Fruit fly (Drosophila melanogaster) Kc167 (cell line): ENCODE results near the gene CG5157.

Experiments used
- Myc ChIP-seq: fragments of >200 bp; optimal IDR thresholded peaks from 2 replicates; lab custom pipeline; 2017; ENCODE audit warnings: missing external identifiers
- Sin3A ChIP-seq: fragments of >200 bp; optimal IDR thresholded peaks from 2 replicates; lab custom pipeline; 2018; ENCODE audit warnings: missing external identifiers
- h ChIP-seq: fragments of >200 bp; optimal IDR thresholded peaks from 3 replicates; lab custom pipeline; 2018; ENCODE audit warnings: missing external identifiers
- insv ChIP-seq: fragments of >200 bp; optimal IDR thresholded peaks from 3 replicates; lab custom pipeline; 2018; ENCODE audit warnings: missing external identifiers
- psq ChIP-seq: fragments of >200 bp; optimal IDR thresholded peaks from 2 replicates; lab custom pipeline; 2017; ENCODE audit warnings: missing external identifiers
- ttk ChIP-seq: sonication (Bioruptor generic); optimal IDR thresholded peaks from 2 replicates; lab custom pipeline; 2017; ENCODE audit warnings: missing external identifiers

The CG5157 gene

DNA sequence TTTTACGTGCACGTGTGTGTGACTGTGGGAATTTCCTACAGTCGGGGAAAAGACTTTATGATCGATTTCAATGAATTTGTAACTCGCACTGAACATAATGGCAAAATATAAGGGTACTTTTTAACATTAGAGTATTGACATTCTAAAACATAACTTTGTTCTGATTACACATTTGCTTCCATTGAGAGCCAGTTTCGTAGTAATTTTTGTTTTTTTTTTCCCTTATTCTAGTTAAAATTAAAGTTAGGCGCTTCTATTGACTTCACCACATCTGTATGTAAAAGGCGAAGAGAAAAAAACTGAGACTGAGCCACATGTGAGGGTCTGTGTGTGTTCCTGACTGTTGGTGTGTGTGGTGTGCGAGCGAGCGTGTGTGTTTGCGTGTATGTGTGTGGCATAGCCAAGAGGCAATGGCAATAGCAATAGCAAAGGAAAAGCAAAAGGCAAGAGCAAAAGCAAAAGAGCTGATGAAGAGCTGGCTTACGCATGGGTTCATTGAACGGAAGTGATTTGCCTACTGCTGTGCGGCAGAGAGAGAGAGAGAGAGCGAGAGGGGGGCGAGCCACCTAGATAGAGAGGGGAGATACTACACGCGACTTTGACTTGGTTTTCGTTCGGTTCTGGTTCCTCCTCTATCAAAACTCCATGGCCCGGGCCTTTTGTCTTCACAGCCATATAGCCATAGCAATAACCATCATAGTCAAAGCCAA lies 24.3 kb upstream of the CG5157 start:
- no peak for TF ChIP-seq h
- no peak for TF ChIP-seq psq (lab: Kevin White, UChicago)
- no peak for TF ChIP-seq Myc (lab: Kevin White, UChicago)
- no peak for TF ChIP-seq insv (lab: Kevin White, UChicago)
- no peak for TF ChIP-seq Sin3A
- no peak for TF ChIP-seq ttk

- TF ChIP-seq h = no peak
- TF ChIP-seq ttk = no peak
- TF ChIP-seq Sin3A = no peak
- no peak for TF ChIP-seq psq (lab: Kevin White, UChicago)
- no peak for TF ChIP-seq Myc (lab: Kevin White, UChicago)
- TF ChIP-seq insv (lab: Kevin White, UChicago) = no peak
Observed at dm6 chr3L:16161131-16161530, 23.5 kb upstream of the CG5157 start.

- TF ChIP-seq psq (lab: Kevin White, UChicago) (no peak), insv (lab: Kevin White, UChicago) (no peak), Myc (lab: Kevin White, UChicago) (no peak), ttk (no peak), Sin3A (no peak), h (no peak)
Observed at dm6 chr3L:16160420-16161069, 22.9 kb upstream of the CG5157 start.

DNA sequence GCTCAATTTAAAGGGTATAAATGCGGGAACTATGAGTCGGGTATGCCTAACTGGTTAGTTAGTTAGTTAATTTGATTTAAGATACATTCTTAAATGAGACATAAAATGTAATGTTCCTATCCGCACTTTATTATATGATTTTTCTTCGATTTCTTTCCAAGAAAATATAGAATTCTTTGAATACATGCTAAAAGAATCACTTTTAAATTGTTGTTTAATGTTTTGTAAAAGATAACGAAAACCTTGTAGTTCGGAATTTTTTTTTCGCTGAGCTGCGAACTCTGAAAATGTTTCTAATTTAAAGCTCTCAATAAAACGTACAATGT lies 22.4 kb upstream of the CG5157 start:
- no peak for TF ChIP-seq ttk
- no peak for TF ChIP-seq psq (lab: Kevin White, UChicago)
- TF ChIP-seq h = no peak
- no peak for TF ChIP-seq Myc (lab: Kevin White, UChicago)

dm6 chr3L:16159161-16160072 lies 21.7 kb upstream of the CG5157 start:
- TF ChIP-seq insv (lab: Kevin White, UChicago) (no peak), h (no peak), Sin3A (no peak), Myc (lab: Kevin White, UChicago) (no peak), psq (lab: Kevin White, UChicago) (no peak), ttk (no peak)

DNA sequence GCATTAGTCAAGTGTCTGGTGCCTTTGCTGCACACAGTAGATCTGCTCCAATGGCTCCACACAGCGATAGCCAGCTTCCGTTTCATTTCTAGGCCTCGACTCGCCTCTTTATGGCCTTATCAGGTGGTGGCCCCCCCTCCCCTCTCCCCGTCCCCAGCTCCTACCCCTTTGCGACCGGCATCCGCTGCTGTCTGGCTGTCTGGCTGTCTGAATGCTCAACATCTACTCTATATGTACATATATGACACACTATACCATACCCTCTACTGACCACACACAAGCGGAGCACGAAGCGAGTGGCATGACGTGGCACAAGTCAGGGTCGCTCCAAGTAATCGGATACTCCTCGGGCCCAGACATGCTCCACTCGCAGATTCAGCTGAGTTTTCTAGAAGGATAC lies 20.6 kb upstream of the CG5157 start:
- no peak for TF ChIP-seq insv (lab: Kevin White, UChicago)
- TF ChIP-seq h = no peak
- TF ChIP-seq Sin3A = no peak

- TF ChIP-seq ttk (no peak), psq (lab: Kevin White, UChicago) (no peak), insv (lab: Kevin White, UChicago) (no peak), h (no peak), Sin3A (no peak), Myc (lab: Kevin White, UChicago) (no peak)
Observed at dm6 chr3L:16157251-16158190, 19.8 kb upstream of the CG5157 start.

dm6 chr3L:16156788-16157208 lies 19.1 kb upstream of the CG5157 start:
- TF ChIP-seq psq (lab: Kevin White, UChicago) (no peak), Sin3A (no peak), ttk (no peak), insv (lab: Kevin White, UChicago) (no peak), h (no peak), Myc (lab: Kevin White, UChicago) (no peak)

dm6 chr3L:16155547-16155946 lies 17.9 kb upstream of the CG5157 start:
- TF ChIP-seq Myc (lab: Kevin White, UChicago) (no peak), ttk (no peak), insv (lab: Kevin White, UChicago) (no peak), Sin3A (no peak), psq (lab: Kevin White, UChicago) (no peak), h (no peak)

DNA sequence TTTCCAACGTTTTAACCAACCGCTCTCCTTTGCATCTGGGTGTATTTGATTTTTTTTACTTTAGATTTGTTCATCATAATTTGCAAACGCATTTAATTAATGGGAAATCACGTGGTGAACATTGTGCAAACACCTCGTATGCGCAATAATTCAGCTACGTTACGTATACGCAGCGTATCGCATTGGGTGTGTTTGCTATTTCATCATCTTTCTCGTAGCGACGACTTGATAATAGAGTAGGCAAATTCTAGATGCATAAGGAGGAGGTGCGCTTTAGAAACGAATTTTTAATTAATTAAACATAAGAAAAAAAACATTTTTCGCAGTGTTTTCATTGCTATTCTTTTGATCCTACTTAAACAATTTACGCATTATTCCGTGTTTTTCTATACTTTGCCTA lies 16.0 kb upstream of the CG5157 start:
- TF ChIP-seq h = no peak
- TF ChIP-seq psq (lab: Kevin White, UChicago) = no peak
- no peak for TF ChIP-seq ttk
- no peak for TF ChIP-seq Sin3A
- TF ChIP-seq insv (lab: Kevin White, UChicago) = no peak

DNA sequence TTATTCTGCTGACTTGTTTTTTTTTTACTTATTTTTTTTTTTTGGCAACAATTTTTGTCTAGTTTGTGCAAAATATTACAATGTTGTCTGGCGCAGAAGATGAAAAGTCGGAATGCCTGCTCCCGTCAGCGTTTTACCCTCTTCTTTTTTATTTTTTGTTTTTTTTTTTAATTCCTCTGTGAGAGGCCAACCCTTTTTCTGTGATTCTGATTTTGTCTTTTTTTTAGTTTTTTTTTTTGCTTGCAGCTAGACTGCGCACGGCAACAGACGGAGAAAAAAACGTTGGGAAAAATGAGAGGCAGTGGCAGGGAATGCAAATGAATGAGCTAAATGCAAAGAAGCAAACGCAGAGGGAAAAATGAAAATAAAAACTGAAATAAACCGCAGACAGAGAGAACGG lies 15.4 kb upstream of the CG5157 start:
- TF ChIP-seq Sin3A (no peak), ttk (no peak), insv (lab: Kevin White, UChicago) (no peak), h (no peak), Myc (lab: Kevin White, UChicago) (no peak), psq (lab: Kevin White, UChicago) (no peak)

dm6 chr3L:16151742-16152141 lies 14.1 kb upstream of the CG5157 start:
- TF ChIP-seq h (no peak), Sin3A (no peak), insv (lab: Kevin White, UChicago) (no peak), Myc (lab: Kevin White, UChicago) (no peak), ttk (no peak), psq (lab: Kevin White, UChicago) (no peak)
